Fruit fly (Drosophila melanogaster) whole organism, embryonic: ENCODE results near the gene CG14664.

Source experiments
- CG10959 ChIP-seq: fragments of 200-800 bp; sonication (Bioruptor generic); IDR thresholded peaks from 2 replicates; pipeline ENCODE4 v1.3.6; 2022; ENCODE audit warnings: missing biosample characterization, missing genetic modification characterization
- CG10979 ChIP-seq: fragments of 200-800 bp; sonication (Bioruptor generic); optimal IDR thresholded peaks from 2 replicates; lab custom pipeline; 2018; ENCODE audit warnings: missing biosample characterization, mild to moderate bottlenecking, missing genetic modification characterization, moderate library complexity
- CG11723 ChIP-seq: fragments of 200-800 bp; sonication (Bioruptor generic); optimal IDR thresholded peaks from 2 replicates; lab custom pipeline; 2017; ENCODE audit warnings: missing biosample characterization, mild to moderate bottlenecking, missing genetic modification characterization
- CG12744 ChIP-seq: fragments of 200-800 bp; sonication (Bioruptor generic); optimal IDR thresholded peaks from 2 replicates; lab custom pipeline; 2016; ENCODE audit warnings: missing biosample characterization, missing genetic modification characterization
- CG13624 ChIP-seq: fragments of 200-800 bp; sonication (Bioruptor generic); optimal IDR thresholded peaks from 2 replicates; lab custom pipeline; 2016; ENCODE audit warnings: missing biosample characterization, missing genetic modification characterization
- CG14710 ChIP-seq: fragments of 200-800 bp; sonication (Bioruptor generic); optimal IDR thresholded peaks from 3 replicates; lab custom pipeline; 2019; ENCODE audit warnings: missing biosample characterization, mild to moderate bottlenecking, missing genetic modification characterization, moderate library complexity
- CG1602 ChIP-seq: fragments of 200-800 bp; sonication (Bioruptor generic); optimal IDR thresholded peaks from 3 replicates; lab custom pipeline; 2016; ENCODE audit warnings: missing biosample characterization, missing genetic modification characterization
- CG17385 ChIP-seq: fragments of 200-800 bp; sonication (Bioruptor generic); optimal IDR thresholded peaks from 3 replicates; lab custom pipeline; 2018; ENCODE audit warnings: missing biosample characterization, mild to moderate bottlenecking, missing genetic modification characterization
- CG1792 ChIP-seq: fragments of 200-800 bp; sonication (Bioruptor generic); optimal IDR thresholded peaks from 2 replicates; lab custom pipeline; 2016; ENCODE audit warnings: missing biosample characterization, missing genetic modification characterization
- CG18764 ChIP-seq: fragments of 200-800 bp; sonication (Bioruptor generic); optimal IDR thresholded peaks from 3 replicates; lab custom pipeline; 2016; ENCODE audit warnings: missing biosample characterization, missing genetic modification characterization
- CG2129 ChIP-seq: fragments of 200-800 bp; sonication (Bioruptor generic); IDR thresholded peaks from 2 replicates; pipeline ENCODE4 v1.3.6; 2022; ENCODE audit warnings: missing biosample characterization, missing genetic modification characterization; ENCODE audit not compliant: partially characterized antibody
- CG31441 ChIP-seq: fragments of 200-800 bp; sonication (Bioruptor generic); IDR thresholded peaks from 2 replicates; pipeline ENCODE4 v1.3.6; 2022; ENCODE audit warnings: missing biosample characterization, missing genetic modification characterization
- CG3163 ChIP-seq: fragments of 200-800 bp; sonication (Bioruptor generic); optimal IDR thresholded peaks from 3 replicates; lab custom pipeline; 2016; ENCODE audit warnings: missing biosample characterization, missing genetic modification characterization
- CG3995 ChIP-seq: fragments of 200-800 bp; sonication (Bioruptor generic); optimal IDR thresholded peaks from 3 replicates; lab custom pipeline; 2016; ENCODE audit warnings: missing biosample characterization, missing genetic modification characterization
- CG4360 ChIP-seq: fragments of 200-800 bp; sonication (Bioruptor generic); IDR thresholded peaks from 2 replicates; pipeline ENCODE4 v1.3.6; 2022; ENCODE audit warnings: missing biosample characterization, missing genetic modification characterization
- CG6175 ChIP-seq: fragments of 200-800 bp; sonication (Bioruptor generic); IDR thresholded peaks from 3 replicates; pipeline ENCODE4 v1.3.6; 2022; ENCODE audit warnings: missing biosample characterization, missing genetic modification characterization
- CG7357 ChIP-seq: fragments of 200-800 bp; sonication (Bioruptor generic); IDR thresholded peaks from 3 replicates; pipeline ENCODE4 v1.3.6; 2022; ENCODE audit warnings: missing biosample characterization, missing genetic modification characterization
- CG7987 ChIP-seq: fragments of 200-800 bp; sonication (Bioruptor generic); optimal IDR thresholded peaks from 2 replicates; lab custom pipeline; 2018; ENCODE audit warnings: missing biosample characterization, mild to moderate bottlenecking, missing genetic modification characterization, moderate library complexity
- CG9437 ChIP-seq: fragments of 200-800 bp; sonication (Bioruptor generic); optimal IDR thresholded peaks from 2 replicates; lab custom pipeline; 2018; ENCODE audit warnings: missing biosample characterization, mild to moderate bottlenecking, missing genetic modification characterization
- CG9817 ChIP-seq: fragments of 200-800 bp; sonication (Bioruptor generic); optimal IDR thresholded peaks from 2 replicates; lab custom pipeline; 2018; ENCODE audit warnings: missing biosample characterization, mild to moderate bottlenecking, missing genetic modification characterization, moderate library complexity
- Ets97D ChIP-seq: fragments of 200-800 bp; sonication (Bioruptor generic); optimal IDR thresholded peaks from 3 replicates; lab custom pipeline; 2016; ENCODE audit warnings: missing biosample characterization, missing genetic modification characterization
- Fer1 ChIP-seq: fragments of 200-800 bp; sonication (Bioruptor generic); optimal IDR thresholded peaks from 2 replicates; lab custom pipeline; 2017; ENCODE audit warnings: missing biosample characterization, mild to moderate bottlenecking, missing genetic modification characterization
- Fer3 ChIP-seq: fragments of 200-800 bp; sonication (Bioruptor generic); optimal IDR thresholded peaks from 2 replicates; lab custom pipeline; 2018; ENCODE audit warnings: missing biosample characterization, mild to moderate bottlenecking, missing genetic modification characterization, moderate library complexity
- HLH54F ChIP-seq: fragments of 200-800 bp; sonication (Bioruptor generic); optimal IDR thresholded peaks from 3 replicates; lab custom pipeline; 2016; ENCODE audit warnings: missing biosample characterization, missing genetic modification characterization
- Hey ChIP-seq: fragments of 200-800 bp; sonication (Bioruptor generic); optimal IDR thresholded peaks from 3 replicates; lab custom pipeline; 2018; ENCODE audit warnings: missing biosample characterization, mild to moderate bottlenecking, missing genetic modification characterization
- HmgZ ChIP-seq: fragments of 200-800 bp; sonication (Bioruptor generic); optimal IDR thresholded peaks from 2 replicates; lab custom pipeline; 2018; ENCODE audit warnings: missing biosample characterization, mild to moderate bottlenecking, missing genetic modification characterization
- Mrtf ChIP-seq: fragments of 200-800 bp; sonication (Bioruptor generic); IDR thresholded peaks from 3 replicates; pipeline ENCODE4 v1.3.6; 2022; ENCODE audit warnings: missing biosample characterization, missing genetic modification characterization
- Rfx ChIP-seq: fragments of 200-800 bp; sonication (Bioruptor generic); IDR thresholded peaks from 2 replicates; pipeline ENCODE4 v1.3.6; 2022; ENCODE audit warnings: missing biosample characterization, missing genetic modification characterization
- Sin3A ChIP-seq: fragments of >200 bp; optimal IDR thresholded peaks from 2 replicates; lab custom pipeline; 2018
- Sox100B ChIP-seq: fragments of 200-800 bp; sonication (Bioruptor generic); optimal IDR thresholded peaks from 3 replicates; lab custom pipeline; 2018; ENCODE audit warnings: missing biosample characterization, mild to moderate bottlenecking, missing genetic modification characterization
- Ssrp ChIP-seq: fragments of 200-800 bp; sonication (Bioruptor generic); optimal IDR thresholded peaks from 2 replicates; lab custom pipeline; 2018; ENCODE audit warnings: missing biosample characterization, mild to moderate bottlenecking, missing genetic modification characterization, moderate library complexity
- Vsx1 ChIP-seq: fragments of 200-800 bp; sonication (Bioruptor generic); optimal IDR thresholded peaks from 2 replicates; lab custom pipeline; 2017; ENCODE audit warnings: missing biosample characterization, mild to moderate bottlenecking, missing genetic modification characterization, missing genetic modification reagents
- ase ChIP-seq: fragments of 200-800 bp; sonication (Bioruptor generic); IDR thresholded peaks from 3 replicates; pipeline ENCODE4 v1.3.6; 2022; ENCODE audit warnings: missing biosample characterization, missing genetic modification characterization
- cad ChIP-seq: fragments of >200 bp; optimal IDR thresholded peaks from 2 replicates; lab custom pipeline; 2017; ENCODE audit warnings: missing biosample characterization, missing genetic modification characterization
- cato ChIP-seq: fragments of 200-800 bp; sonication (Bioruptor generic); optimal IDR thresholded peaks from 2 replicates; lab custom pipeline; 2016; ENCODE audit warnings: missing biosample characterization, missing genetic modification characterization, borderline replicate concordance
- caup ChIP-seq: fragments of 200-800 bp; sonication (Bioruptor generic); optimal IDR thresholded peaks from 3 replicates; lab custom pipeline; 2017; ENCODE audit warnings: missing biosample characterization, mild to moderate bottlenecking, missing genetic modification characterization, moderate library complexity; ENCODE audit not compliant: severe bottlenecking
- cg ChIP-seq: fragments of 200-800 bp; sonication (Bioruptor generic); optimal IDR thresholded peaks from 3 replicates; lab custom pipeline; 2019; ENCODE audit warnings: missing biosample characterization, mild to moderate bottlenecking, missing genetic modification characterization, moderate library complexity
- chif ChIP-seq, 2 experiments: fragments of 200-800 bp; sonication (Bioruptor generic); optimal IDR thresholded peaks; 3 replicates each; lab custom pipeline; 2016; ENCODE audit warnings: missing biosample characterization in 2 of 2, missing genetic modification characterization in 2 of 2
- crp ChIP-seq, 2 experiments: fragments of 200-800 bp; sonication (Bioruptor generic); optimal IDR thresholded peaks; 2 replicates in 1 of 2; 3 replicates in 1 of 2; lab custom pipeline; 2017; ENCODE audit warnings: missing biosample characterization in 2 of 2, missing genetic modification characterization in 2 of 2, mild to moderate bottlenecking in 1 of 2, moderate library complexity in 1 of 2
- cwo ChIP-seq: fragments of 200-800 bp; sonication (Bioruptor generic); optimal IDR thresholded peaks from 3 replicates; lab custom pipeline; 2017; ENCODE audit warnings: missing biosample characterization, missing genetic modification characterization, mild to moderate bottlenecking, moderate library complexity, missing genetic modification reagents
- dmrt99B ChIP-seq: fragments of 200-800 bp; sonication (Bioruptor generic); optimal IDR thresholded peaks from 2 replicates; lab custom pipeline; 2018; ENCODE audit warnings: missing biosample characterization, mild to moderate bottlenecking, missing genetic modification characterization, moderate library complexity
- dysf ChIP-seq: fragments of 200-800 bp; sonication (Bioruptor generic); IDR thresholded peaks from 3 replicates; pipeline ENCODE4 v1.3.6; 2022; ENCODE audit warnings: missing biosample characterization, missing genetic modification characterization
- hkb ChIP-seq, 2 experiments: fragments of 200-800 bp in 1 of 2; fragments of >200 bp in 1 of 2; sonication (Bioruptor generic) in 1 of 2; IDR thresholded peaks in 1 of 2; optimal IDR thresholded peaks in 1 of 2; 2 replicates each; pipeline versions ENCODE4 v1.3.6 to Lab custom; 2017 to 2022; ENCODE audit warnings: missing biosample characterization in 1 of 2, missing genetic modification characterization in 1 of 2
- lbe ChIP-seq: fragments of 200-800 bp; sonication (Bioruptor generic); optimal IDR thresholded peaks from 2 replicates; lab custom pipeline; 2016; ENCODE audit warnings: missing biosample characterization, mild to moderate bottlenecking, missing genetic modification characterization
- scrt ChIP-seq: fragments of 200-800 bp; sonication (Bioruptor generic); optimal IDR thresholded peaks from 2 replicates; lab custom pipeline; 2018; ENCODE audit warnings: missing biosample characterization, mild to moderate bottlenecking, missing genetic modification characterization, moderate library complexity
- shn ChIP-seq: fragments of 200-800 bp; sonication (Bioruptor generic); optimal IDR thresholded peaks from 3 replicates; lab custom pipeline; 2016; ENCODE audit warnings: missing biosample characterization, missing genetic modification characterization
- tgo ChIP-seq: fragments of 200-800 bp; sonication (Bioruptor generic); IDR thresholded peaks from 3 replicates; pipeline ENCODE4 v1.3.6; 2022; ENCODE audit warnings: missing biosample characterization, missing genetic modification characterization

The CG14664 gene

DNA sequence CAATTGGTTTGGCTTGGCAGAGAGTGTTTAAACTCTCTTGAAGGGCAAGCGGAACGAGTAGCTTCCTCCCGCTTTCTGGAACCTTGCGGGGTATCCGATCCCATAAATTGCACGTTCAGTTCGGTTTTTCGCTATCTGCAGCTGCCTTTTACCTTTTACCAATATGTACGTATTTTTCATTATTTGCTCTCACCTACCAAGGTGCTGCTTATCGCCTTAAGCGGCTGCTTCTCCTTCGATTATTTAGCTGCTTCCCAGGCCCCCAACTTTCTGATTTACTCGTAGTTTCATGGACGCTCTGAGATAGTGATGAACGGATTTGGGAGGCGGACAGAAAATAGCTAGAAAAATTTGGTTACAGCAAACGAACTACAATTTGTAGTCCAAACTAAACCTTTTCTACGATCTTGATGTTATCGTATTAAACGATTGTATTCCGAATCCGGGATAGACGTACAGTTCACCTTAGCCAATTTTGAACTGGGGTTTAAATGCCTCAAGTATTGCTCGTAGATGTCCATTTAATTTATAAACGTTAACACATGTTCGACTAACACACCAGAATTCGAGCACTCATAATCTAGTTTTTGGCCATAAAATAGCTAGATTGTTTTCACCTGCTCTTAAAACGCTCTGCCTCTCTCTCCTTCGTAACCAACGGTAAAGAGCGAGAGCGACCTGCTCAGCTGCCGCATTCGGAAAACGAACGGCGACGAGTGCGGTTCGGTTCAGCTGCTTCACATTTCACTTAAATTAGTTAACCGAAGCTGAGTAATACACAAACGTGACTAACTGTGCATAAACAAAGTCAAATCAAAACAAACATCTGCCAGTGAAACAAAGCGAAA lies 40.5 kb downstream of the CG14664 start (continued):
- peak; percentile 50 for TF ChIP-seq hkb (optimal IDR thresholded peaks at IDR 0.05; lab: Kevin White, UChicago)
- TF ChIP-seq hkb (GFP tag; IDR thresholded peaks at IDR 0.05; lab: Robert Waterston, UW) = 0 out of 2 replicates have a peak, but pooled peaks have one; percentile 11
- no peak for TF ChIP-seq CG2129 (GFP tag; lab: Robert Waterston, UW)
- TF ChIP-seq CG17385 (GFP tag; lab: Kevin White, UChicago) = peak; percentile 52
- peak; percentile 61 for TF ChIP-seq Sox100B (GFP tag; lab: Kevin White, UChicago)
- TF ChIP-seq CG7987 (GFP tag; lab: Kevin White, UChicago) = peak; percentile 0
- TF ChIP-seq CG12744 (GFP tag; lab: Kevin White, UChicago) = peak; percentile 34
- TF ChIP-seq dmrt99B (tag; lab: Kevin White, UChicago) = peak; percentile 54
- TF ChIP-seq Fer1 (GFP tag; lab: Kevin White, UChicago) = peak; percentile 58
- peak; percentile 76 for TF ChIP-seq CG3163 (GFP tag; lab: Kevin White, UChicago)
- peak in 1 of 2 experiments; percentile 16 for TF ChIP-seq crp (GFP tag; optimal IDR thresholded peaks at IDR 0.05; lab: Kevin White, UChicago)
- peak; percentile 6 for TF ChIP-seq CG9817 (tag; lab: Kevin White, UChicago)
- no peak for TF ChIP-seq CG10959 (GFP tag; lab: Robert Waterston, UW)
- no peak for TF ChIP-seq ase (GFP tag; lab: Robert Waterston, UW)
- TF ChIP-seq cg = peak; percentile 20
- TF ChIP-seq CG1602 (GFP tag; lab: Kevin White, UChicago) = peak; percentile 7
- peak; percentile 33 for TF ChIP-seq scrt
- peak; percentile 41 for TF ChIP-seq HLH54F (GFP tag; lab: Kevin White, UChicago)
- TF ChIP-seq CG13624 (GFP tag; lab: Kevin White, UChicago) = peak; percentile 36
- TF ChIP-seq CG31441 (GFP tag; lab: Robert Waterston, UW) = 0 out of 2 replicates have a peak, but pooled peaks have one; percentile 23
- no peak for TF ChIP-seq Ets97D (GFP tag; lab: Kevin White, UChicago)
- peak; percentile 15 to 16 for TF ChIP-seq chif (GFP tag; optimal IDR thresholded peaks at IDR 0.05; lab: Kevin White, UChicago)
- TF ChIP-seq Vsx1 = peak; percentile 38
- TF ChIP-seq CG4360 = 0 out of 2 replicates have a peak, but pooled peaks have one; percentile 17
- TF ChIP-seq Hey = no peak
- no peak for TF ChIP-seq CG7357 (GFP tag; lab: Robert Waterston, UW)
- TF ChIP-seq, all 482 proteins: peak for 183

DNA sequence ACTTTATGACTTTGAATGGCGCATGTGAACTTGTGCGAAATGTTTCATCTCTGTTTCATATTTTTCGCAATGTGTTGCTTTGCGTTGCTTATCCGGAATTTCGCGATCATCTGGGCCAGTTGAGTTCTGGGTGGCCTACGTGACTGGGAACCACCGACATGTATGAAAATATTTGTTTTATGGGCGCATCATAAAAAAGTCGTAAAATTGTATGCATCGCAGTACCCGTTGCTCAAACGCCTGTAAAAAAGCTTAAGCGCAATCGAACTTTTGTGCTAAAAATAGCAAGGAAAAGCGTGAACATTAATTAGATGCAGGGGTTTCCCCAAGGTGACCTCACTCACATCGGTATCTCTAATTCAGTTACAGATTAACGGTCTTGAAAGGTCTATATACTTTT lies 42.3 kb downstream of the CG14664 start:
- TF ChIP-seq cad (GFP tag; lab: Kevin White, UChicago) = peak; percentile 30
- no peak for TF ChIP-seq CG14710
- TF ChIP-seq CG6175 (GFP tag; lab: Robert Waterston, UW) = no peak
- no peak for TF ChIP-seq CG11723 (GFP tag; lab: Kevin White, UChicago)

DNA sequence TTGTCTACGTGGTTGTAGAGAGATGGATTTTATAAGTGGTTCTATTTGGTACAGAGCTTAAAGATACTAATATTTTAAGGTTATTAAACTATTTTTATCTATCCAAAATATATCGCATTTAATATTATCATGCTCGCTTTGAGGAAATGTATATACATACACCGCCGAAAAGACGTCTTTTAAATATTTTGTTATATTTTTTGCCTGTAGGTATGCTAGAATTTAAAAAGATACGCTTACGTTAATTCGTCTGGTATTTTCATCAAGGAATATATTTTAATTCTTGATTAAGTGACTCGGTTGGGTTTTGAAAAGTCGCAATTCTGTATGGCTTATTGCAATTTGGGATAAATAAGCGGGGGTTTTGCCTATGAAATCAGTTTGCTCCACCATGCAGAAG lies 44.6 kb downstream of the CG14664 start:
- TF ChIP-seq Sin3A (lab: Kevin White, UChicago) = no peak
- no peak for TF ChIP-seq Fer3 (tag; lab: Kevin White, UChicago)
- no peak for TF ChIP-seq Mrtf (GFP tag; lab: Robert Waterston, UW)
- TF ChIP-seq CG9437 = peak; percentile 97
- no peak for TF ChIP-seq CG18764
- TF ChIP-seq CG1792 = no peak
- no peak for TF ChIP-seq CG10979
- TF ChIP-seq Ssrp = no peak
- TF ChIP-seq tgo (GFP tag; lab: Robert Waterston, UW) = no peak
- TF ChIP-seq HmgZ (tag; lab: Kevin White, UChicago) = peak; percentile 11
- TF ChIP-seq CG3995 (GFP tag; lab: Kevin White, UChicago) = peak; percentile 77
- TF ChIP-seq dysf = no peak
- TF ChIP-seq cato = no peak
- TF ChIP-seq Rfx = no peak
- no peak for TF ChIP-seq shn (GFP tag; lab: Kevin White, UChicago)
- TF ChIP-seq cwo (GFP tag; lab: Kevin White, UChicago) = no peak
- no peak for TF ChIP-seq caup (GFP tag; lab: Kevin White, UChicago)
- peak; percentile 31 for TF ChIP-seq lbe (GFP tag; lab: Kevin White, UChicago)
